Fruit fly (Drosophila melanogaster) whole organism, embryonic: ENCODE data around the gene CG14227.
A peak's percentile ranks its signal among the peaks of the same experiment; 100 is the strongest.

ENCODE experiments used
- Ada2b ChIP-seq: fragments of 200-800 bp; sonication (Bioruptor generic); IDR thresholded peaks from 2 replicates; pipeline ENCODE4 v1.3.6; 2022; ENCODE audit warnings: missing biosample characterization, missing genetic modification characterization
- CG10959 ChIP-seq: fragments of 200-800 bp; sonication (Bioruptor generic); IDR thresholded peaks from 2 replicates; pipeline ENCODE4 v1.3.6; 2022; ENCODE audit warnings: missing biosample characterization, missing genetic modification characterization
- CG12391 ChIP-seq: fragments of 200-800 bp; sonication (Bioruptor generic); optimal IDR thresholded peaks from 3 replicates; lab custom pipeline; 2018; ENCODE audit warnings: missing biosample characterization, mild to moderate bottlenecking, missing genetic modification characterization, moderate library complexity
- CG12744 ChIP-seq: fragments of 200-800 bp; sonication (Bioruptor generic); optimal IDR thresholded peaks from 2 replicates; lab custom pipeline; 2016; ENCODE audit warnings: missing biosample characterization, missing genetic modification characterization
- CG12769 ChIP-seq: fragments of 200-800 bp; sonication (Bioruptor generic); optimal IDR thresholded peaks from 2 replicates; lab custom pipeline; 2019; ENCODE audit warnings: missing biosample characterization, mild to moderate bottlenecking, missing genetic modification characterization, moderate library complexity
- CG14710 ChIP-seq: fragments of 200-800 bp; sonication (Bioruptor generic); optimal IDR thresholded peaks from 3 replicates; lab custom pipeline; 2019; ENCODE audit warnings: missing biosample characterization, mild to moderate bottlenecking, missing genetic modification characterization, moderate library complexity
- CG1647 ChIP-seq: fragments of 200-800 bp; sonication (Bioruptor generic); optimal IDR thresholded peaks from 3 replicates; lab custom pipeline; 2016; ENCODE audit warnings: missing biosample characterization, missing genetic modification characterization
- CG2116 ChIP-seq: fragments of 200-800 bp; sonication (Bioruptor generic); optimal IDR thresholded peaks from 3 replicates; lab custom pipeline; 2018; ENCODE audit warnings: missing biosample characterization, mild to moderate bottlenecking, missing genetic modification characterization
- CG2129 ChIP-seq: fragments of 200-800 bp; sonication (Bioruptor generic); IDR thresholded peaks from 2 replicates; pipeline ENCODE4 v1.3.6; 2022; ENCODE audit warnings: missing biosample characterization, missing genetic modification characterization; ENCODE audit not compliant: partially characterized antibody
- CG4282 ChIP-seq: fragments of 200-800 bp; sonication (Bioruptor generic); optimal IDR thresholded peaks from 2 replicates; lab custom pipeline; 2016; ENCODE audit warnings: missing biosample characterization, missing genetic modification characterization
- CG6791 ChIP-seq: fragments of 200-800 bp; sonication (Bioruptor generic); IDR thresholded peaks from 3 replicates; pipeline ENCODE4 v1.3.6; 2022; ENCODE audit warnings: missing biosample characterization, missing genetic modification characterization; ENCODE audit not compliant: partially characterized antibody
- CG7963 ChIP-seq: fragments of 200-800 bp; sonication (Bioruptor generic); IDR thresholded peaks from 3 replicates; pipeline ENCODE4 v1.3.6; 2022; ENCODE audit warnings: missing biosample characterization, missing genetic modification characterization; ENCODE audit not compliant: partially characterized antibody
- CG8765 ChIP-seq: fragments of 200-800 bp; sonication (Bioruptor generic); IDR thresholded peaks from 2 replicates; pipeline ENCODE4 v1.3.6; 2022; ENCODE audit warnings: missing biosample characterization, missing genetic modification characterization
- CG8944 ChIP-seq: fragments of 200-800 bp; sonication (Bioruptor generic); optimal IDR thresholded peaks from 3 replicates; lab custom pipeline; 2016; ENCODE audit warnings: missing biosample characterization, missing genetic modification characterization
- E2f1 ChIP-seq: fragments of 200-800 bp; sonication (Bioruptor generic); IDR thresholded peaks from 2 replicates; pipeline ENCODE4 v1.3.6; 2022; ENCODE audit warnings: missing biosample characterization, missing genetic modification characterization
- E2f2 ChIP-seq: fragments of 200-800 bp; sonication (Bioruptor generic); IDR thresholded peaks from 2 replicates; pipeline ENCODE4 v1.3.6; 2022; ENCODE audit warnings: missing biosample characterization, missing genetic modification characterization
- Ets97D ChIP-seq: fragments of 200-800 bp; sonication (Bioruptor generic); optimal IDR thresholded peaks from 3 replicates; lab custom pipeline; 2016; ENCODE audit warnings: missing biosample characterization, missing genetic modification characterization
- Gug ChIP-seq: fragments of 200-800 bp; sonication (Bioruptor generic); IDR thresholded peaks from 4 replicates; pipeline ENCODE4 v1.3.6; 2022; ENCODE audit warnings: missing biosample characterization, missing genetic modification characterization
- HLH54F ChIP-seq: fragments of 200-800 bp; sonication (Bioruptor generic); optimal IDR thresholded peaks from 3 replicates; lab custom pipeline; 2016; ENCODE audit warnings: missing biosample characterization, missing genetic modification characterization
- Hey ChIP-seq: fragments of 200-800 bp; sonication (Bioruptor generic); optimal IDR thresholded peaks from 3 replicates; lab custom pipeline; 2018; ENCODE audit warnings: missing biosample characterization, mild to moderate bottlenecking, missing genetic modification characterization
- MESR4 ChIP-seq: fragments of 200-800 bp; sonication (Bioruptor generic); optimal IDR thresholded peaks from 2 replicates; lab custom pipeline; 2018; ENCODE audit warnings: missing biosample characterization, mild to moderate bottlenecking, missing genetic modification characterization, moderate library complexity
- Med ChIP-seq: fragments of 200-800 bp; sonication (Bioruptor generic); peaks from one replicate; lab custom pipeline; 2016; ENCODE audit warnings: missing biosample characterization, missing genetic modification characterization, mild to moderate bottlenecking, inconsistent platforms, moderate library complexity
- Myb ChIP-seq: fragments of 200-800 bp; sonication (Bioruptor generic); optimal IDR thresholded peaks from 2 replicates; lab custom pipeline; 2016; ENCODE audit warnings: missing biosample characterization, missing genetic modification characterization
- NC2β ChIP-seq: fragments of 200-800 bp; sonication (Bioruptor generic); optimal IDR thresholded peaks from 2 replicates; lab custom pipeline; 2016; ENCODE audit warnings: missing biosample characterization, missing genetic modification characterization
- Rfx ChIP-seq: fragments of 200-800 bp; sonication (Bioruptor generic); IDR thresholded peaks from 2 replicates; pipeline ENCODE4 v1.3.6; 2022; ENCODE audit warnings: missing biosample characterization, missing genetic modification characterization
- Sox102F ChIP-seq: fragments of 200-800 bp; sonication (Bioruptor generic); optimal IDR thresholded peaks from 2 replicates; lab custom pipeline; 2018; ENCODE audit warnings: missing biosample characterization, mild to moderate bottlenecking, missing genetic modification characterization, moderate library complexity
- Sry-β ChIP-seq: fragments of 200-800 bp; sonication (Bioruptor generic); optimal IDR thresholded peaks from 2 replicates; lab custom pipeline; 2018; ENCODE audit warnings: missing biosample characterization, mild to moderate bottlenecking, missing genetic modification characterization, moderate library complexity
- Stat92E ChIP-seq, 3 experiments: fragments of >200 bp in 2 of 3; fragments of 200-800 bp in 1 of 3; sonication (Bioruptor generic) in 1 of 3; optimal IDR thresholded peaks; 2 replicates each; lab custom pipeline; 2017 to 2019; ENCODE audit warnings: missing biosample characterization in 3 of 3, missing genetic modification characterization in 3 of 3, mild to moderate bottlenecking in 1 of 3, moderate library complexity in 1 of 3
- YL-1 ChIP-seq: fragments of 200-800 bp; sonication (Bioruptor generic); optimal IDR thresholded peaks from 3 replicates; lab custom pipeline; 2017; ENCODE audit warnings: missing biosample characterization, mild to moderate bottlenecking, missing genetic modification characterization
- amos ChIP-seq: fragments of 200-800 bp; sonication (Bioruptor generic); IDR thresholded peaks from 2 replicates; pipeline ENCODE4 v1.3.6; 2022; ENCODE audit warnings: missing biosample characterization, missing genetic modification characterization; ENCODE audit not compliant: partially characterized antibody
- chinmo ChIP-seq: fragments of 200-800 bp; sonication (Bioruptor generic); IDR thresholded peaks from 4 replicates; pipeline ENCODE4 v1.3.6; 2022; ENCODE audit warnings: missing biosample characterization, missing genetic modification characterization; ENCODE audit not compliant: partially characterized antibody
- fd64A ChIP-seq: fragments of 200-800 bp; sonication (Bioruptor generic); optimal IDR thresholded peaks from 3 replicates; lab custom pipeline; 2018; ENCODE audit warnings: missing biosample characterization, mild to moderate bottlenecking, missing genetic modification characterization
- gem ChIP-seq: fragments of 200-800 bp; sonication (Bioruptor generic); optimal IDR thresholded peaks from 2 replicates; lab custom pipeline; 2019; ENCODE audit warnings: missing biosample characterization, mild to moderate bottlenecking, missing genetic modification characterization, moderate library complexity
- ham ChIP-seq: fragments of 200-800 bp; sonication (Bioruptor generic); IDR thresholded peaks from 2 replicates; pipeline ENCODE4 v1.3.6; 2022; ENCODE audit warnings: missing biosample characterization, missing genetic modification characterization
- knrl ChIP-seq: fragments of 200-800 bp; sonication (Bioruptor generic); IDR thresholded peaks from 3 replicates; pipeline ENCODE4 v1.3.6; 2022; ENCODE audit warnings: missing biosample characterization, missing genetic modification characterization; ENCODE audit not compliant: partially characterized antibody
- luna ChIP-seq: fragments of 200-800 bp; sonication (Bioruptor generic); optimal IDR thresholded peaks from 2 replicates; lab custom pipeline; 2016; ENCODE audit warnings: missing biosample characterization, missing genetic modification characterization
- pnt ChIP-seq: fragments of 200-800 bp; sonication (Bioruptor generic); optimal IDR thresholded peaks from 3 replicates; lab custom pipeline; 2016; ENCODE audit warnings: missing biosample characterization, missing genetic modification characterization
- repo ChIP-seq: fragments of 200-800 bp; sonication (Bioruptor generic); optimal IDR thresholded peaks from 2 replicates; lab custom pipeline; 2016; ENCODE audit warnings: missing biosample characterization, missing genetic modification characterization
- row ChIP-seq: fragments of 200-800 bp; sonication (Bioruptor generic); IDR thresholded peaks from 3 replicates; pipeline ENCODE4 v1.3.6; 2022; ENCODE audit warnings: missing biosample characterization, missing genetic modification characterization
- scrt ChIP-seq: fragments of 200-800 bp; sonication (Bioruptor generic); optimal IDR thresholded peaks from 2 replicates; lab custom pipeline; 2018; ENCODE audit warnings: missing biosample characterization, mild to moderate bottlenecking, missing genetic modification characterization, moderate library complexity
- sd ChIP-seq: fragments of 200-800 bp; sonication (Bioruptor generic); optimal IDR thresholded peaks from 3 replicates; lab custom pipeline; 2018; ENCODE audit warnings: missing biosample characterization, mild to moderate bottlenecking, missing genetic modification characterization, moderate library complexity
- sens ChIP-seq: fragments of 200-800 bp; sonication (Bioruptor generic); peaks from one replicate; lab custom pipeline; 2016; ENCODE audit warnings: missing biosample characterization, missing genetic modification characterization
- slbo ChIP-seq: fragments of 200-800 bp; sonication (Bioruptor generic); IDR thresholded peaks from 2 replicates; pipeline ENCODE4 v1.3.6; 2022; ENCODE audit warnings: missing biosample characterization, missing genetic modification characterization
- tna ChIP-seq: fragments of 200-800 bp; sonication (Bioruptor generic); IDR thresholded peaks from 2 replicates; pipeline ENCODE4 v1.3.6; 2022; ENCODE audit warnings: missing biosample characterization, missing genetic modification characterization; ENCODE audit not compliant: partially characterized antibody
- ttk ChIP-seq: fragments of 200-800 bp; sonication (Bioruptor generic); IDR thresholded peaks from 2 replicates; pipeline ENCODE4 v2.1.2; 2022; ENCODE audit warnings: missing biosample characterization, missing genetic modification characterization
- unc-4 ChIP-seq: fragments of 200-800 bp; sonication (Bioruptor generic); IDR thresholded peaks from 2 replicates; pipeline ENCODE4 v1.3.6; 2022; ENCODE audit warnings: missing biosample characterization, missing genetic modification characterization; ENCODE audit not compliant: partially characterized antibody
- vfl ChIP-seq: fragments of 200-800 bp; sonication (Bioruptor generic); optimal IDR thresholded peaks from 2 replicates; lab custom pipeline; 2016; ENCODE audit warnings: missing biosample characterization, missing genetic modification characterization
- zen2 ChIP-seq: fragments of 200-800 bp; sonication (Bioruptor generic); IDR thresholded peaks from 3 replicates; pipeline ENCODE4 v1.3.6; 2022; ENCODE audit warnings: missing biosample characterization, missing genetic modification characterization; ENCODE audit not compliant: partially characterized antibody

Gene CG14227

DNA sequence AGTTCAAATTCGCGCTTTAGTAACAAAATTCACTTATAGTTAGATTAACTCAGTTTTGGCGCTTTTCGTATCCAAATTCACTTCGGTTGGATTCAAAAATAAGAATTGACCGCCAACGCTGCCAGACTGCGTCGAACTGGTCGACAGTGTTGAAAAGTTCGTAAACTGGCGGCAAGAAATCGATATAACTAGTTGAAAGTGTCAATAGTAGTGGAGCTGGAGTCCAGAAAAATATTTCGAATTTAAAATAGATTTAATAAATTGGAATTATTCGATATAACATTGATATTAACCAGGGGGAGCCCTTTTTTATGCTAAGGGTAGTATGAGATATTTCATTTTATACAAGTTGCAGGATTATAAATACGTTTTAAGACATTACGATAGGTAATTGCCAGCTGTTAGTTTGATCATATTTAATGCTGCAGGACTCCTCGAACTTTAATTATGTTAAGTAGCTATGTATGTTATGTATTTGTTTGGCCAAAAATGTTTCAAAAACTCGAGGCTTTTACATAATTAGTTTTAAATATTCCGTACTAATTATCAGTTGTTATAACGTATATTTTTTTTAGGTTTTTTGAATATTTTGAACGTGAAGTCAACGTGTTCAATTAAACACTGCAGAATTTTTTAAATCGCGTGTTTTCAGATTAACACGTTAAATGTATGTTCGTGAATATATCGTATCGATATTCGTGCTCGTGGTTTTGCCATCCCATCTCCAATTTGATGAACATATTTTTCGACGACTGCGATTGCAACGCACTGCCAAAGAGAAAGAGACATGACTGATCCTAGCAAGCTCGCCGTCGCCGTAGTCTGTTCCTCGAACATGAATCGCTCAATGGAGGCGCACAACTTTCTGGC is 24.7 kb downstream of the CG14227 start, which contains the start of the genes CG14223 and Ssu72 (continued):
- TF ChIP-seq Hey (tag; lab: Kevin White, UChicago) (no peak), E2f2 (GFP tag; lab: Robert Waterston, UW) (peak; percentile 86), zen2 (peak; percentile 91), Med (GFP tag; lab: Kevin White, UChicago) (peak; percentile 82), row (GFP tag; lab: Robert Waterston, UW) (peak; percentile 34), ttk (GFP tag; lab: Robert Waterston, UW) (no peak), NC2β (GFP tag; lab: Kevin White, UChicago) (no peak), Rfx (GFP tag; lab: Robert Waterston, UW) (peak; percentile 16; the same call in 1 of the 2 replicates), CG14710 (tag; lab: Kevin White, UChicago) (peak; percentile 31), Ets97D (GFP tag; lab: Kevin White, UChicago) (peak; percentile 33), Sry-β (GFP tag; lab: Kevin White, UChicago) (no peak), CG8944 (no peak), fd64A (GFP tag; lab: Kevin White, UChicago) (no peak), luna (GFP tag; lab: Kevin White, UChicago) (no peak), scrt (GFP tag; lab: Kevin White, UChicago) (no peak), amos (GFP tag; lab: Robert Waterston, UW) (peak; percentile 87), unc-4 (peak; percentile 62), HLH54F (GFP tag; lab: Kevin White, UChicago) (peak; percentile 7), MESR4 (GFP tag; lab: Kevin White, UChicago) (peak; percentile 74), CG7963 (GFP tag; lab: Robert Waterston, UW) (peak; percentile 57; the same call in 1 of the 3 replicates), CG2129 (GFP tag; lab: Robert Waterston, UW) (peak; percentile 71), Ada2b (no peak), tna (peak; percentile 60), CG12769 (tag; lab: Kevin White, UChicago) (no peak), CG4282 (GFP tag; lab: Kevin White, UChicago) (no peak), Sox102F (GFP tag; lab: Kevin White, UChicago) (no peak), CG1647 (GFP tag; lab: Kevin White, UChicago) (peak; percentile 14), gem (tag; lab: Kevin White, UChicago) (peak; percentile 13), E2f1 (no peak), CG10959 (no peak), knrl (GFP tag; lab: Robert Waterston, UW) (peak; percentile 78; the same call in 2 of the 3 replicates), slbo (GFP tag; lab: Robert Waterston, UW) (peak; percentile 44; the same call in 1 of the 2 replicates), CG12391 (peak; percentile 3), sd (no peak), CG2116 (peak; percentile 40), ham (no peak), Myb (GFP tag; lab: Kevin White, UChicago) (peak; percentile 71), CG6791 (peak; percentile 78), Gug (GFP tag; lab: Robert Waterston, UW) (0 out of 4 replicates have a peak, but pooled peaks have one; percentile 13), sens (peak; percentile 67), vfl (GFP tag; lab: Kevin White, UChicago) (no peak), CG8765 (GFP tag; lab: Robert Waterston, UW) (no peak), pnt (GFP tag; lab: Kevin White, UChicago) (no peak), chinmo (0 out of 4 replicates have a peak, but pooled peaks have one; percentile 52), repo (GFP tag; lab: Kevin White, UChicago) (no peak), YL-1 (GFP tag; lab: Kevin White, UChicago) (peak; percentile 21), CG12744 (GFP tag; lab: Kevin White, UChicago) (no peak), Stat92E (GFP tag; optimal IDR thresholded peaks at IDR 0.05; lab: Kevin White, UChicago) (no peak)
